Fruit fly (Drosophila melanogaster) whole organism, embryonic: ENCODE data around the gene CG1703.

Experiments used
- Antp ChIP-seq: fragments of 200-800 bp; sonication (Bioruptor generic); optimal IDR thresholded peaks from 3 replicates; lab custom pipeline; 2016; ENCODE audit warnings: missing biosample characterization, missing genetic modification characterization
- Asciz ChIP-seq: fragments of 200-800 bp; sonication (Bioruptor generic); optimal IDR thresholded peaks from 2 replicates; lab custom pipeline; 2017; ENCODE audit warnings: missing biosample characterization, mild to moderate bottlenecking, missing genetic modification characterization, missing genetic modification reagents
- Bgb ChIP-seq: fragments of 200-800 bp; sonication (Bioruptor generic); IDR thresholded peaks from 2 replicates; pipeline ENCODE4 v1.3.6; 2022; ENCODE audit warnings: missing biosample characterization, missing genetic modification characterization; ENCODE audit not compliant: partially characterized antibody
- CG10321 ChIP-seq: fragments of 200-800 bp; sonication (Bioruptor generic); IDR thresholded peaks from 2 replicates; pipeline ENCODE4 v1.3.6; 2022; ENCODE audit warnings: missing biosample characterization, missing genetic modification characterization
- CG10565 ChIP-seq: fragments of 200-800 bp; sonication (Bioruptor generic); optimal IDR thresholded peaks from 3 replicates; lab custom pipeline; 2016; ENCODE audit warnings: missing biosample characterization, mild to moderate bottlenecking, missing genetic modification characterization
- CG11560 ChIP-seq: fragments of 200-800 bp; sonication (Bioruptor generic); IDR thresholded peaks from 3 replicates; pipeline ENCODE4 v1.3.6; 2022; ENCODE audit warnings: missing biosample characterization, missing genetic modification characterization
- CG12391 ChIP-seq: fragments of 200-800 bp; sonication (Bioruptor generic); optimal IDR thresholded peaks from 3 replicates; lab custom pipeline; 2018; ENCODE audit warnings: missing biosample characterization, mild to moderate bottlenecking, missing genetic modification characterization, moderate library complexity
- CG13287 ChIP-seq: fragments of 200-800 bp; sonication (Bioruptor generic); IDR thresholded peaks from 2 replicates; pipeline ENCODE4 v1.3.6; 2022; ENCODE audit warnings: missing biosample characterization, missing genetic modification characterization; ENCODE audit not compliant: partially characterized antibody
- CG13624 ChIP-seq: fragments of 200-800 bp; sonication (Bioruptor generic); optimal IDR thresholded peaks from 2 replicates; lab custom pipeline; 2016; ENCODE audit warnings: missing biosample characterization, missing genetic modification characterization
- CG13894 ChIP-seq: fragments of 200-800 bp; sonication (Bioruptor generic); optimal IDR thresholded peaks from 3 replicates; lab custom pipeline; 2018; ENCODE audit warnings: missing biosample characterization, mild to moderate bottlenecking, missing genetic modification characterization, moderate library complexity
- CG15073 ChIP-seq: fragments of 200-800 bp; sonication (Bioruptor generic); optimal IDR thresholded peaks from 2 replicates; lab custom pipeline; 2016; ENCODE audit warnings: missing biosample characterization, missing genetic modification characterization
- CG18011 ChIP-seq: fragments of 200-800 bp; sonication (Bioruptor generic); optimal IDR thresholded peaks from 2 replicates; lab custom pipeline; 2017; ENCODE audit warnings: missing biosample characterization, missing genetic modification characterization, mild to moderate bottlenecking, moderate library complexity, missing genotype
- CG31441 ChIP-seq: fragments of 200-800 bp; sonication (Bioruptor generic); IDR thresholded peaks from 2 replicates; pipeline ENCODE4 v1.3.6; 2022; ENCODE audit warnings: missing biosample characterization, missing genetic modification characterization
- CG3281 ChIP-seq: fragments of 200-800 bp; sonication (Bioruptor generic); optimal IDR thresholded peaks from 3 replicates; lab custom pipeline; 2017; ENCODE audit warnings: missing biosample characterization, mild to moderate bottlenecking, missing genetic modification characterization
- CG4360 ChIP-seq: fragments of 200-800 bp; sonication (Bioruptor generic); IDR thresholded peaks from 2 replicates; pipeline ENCODE4 v1.3.6; 2022; ENCODE audit warnings: missing biosample characterization, missing genetic modification characterization
- CG5245 ChIP-seq: fragments of 200-800 bp; sonication (Bioruptor generic); optimal IDR thresholded peaks from 3 replicates; lab custom pipeline; 2016; ENCODE audit warnings: missing biosample characterization, missing genetic modification characterization
- CG6854 ChIP-seq: fragments of 200-800 bp; sonication (Bioruptor generic); optimal IDR thresholded peaks from 3 replicates; lab custom pipeline; 2017; ENCODE audit warnings: missing biosample characterization, mild to moderate bottlenecking, missing genetic modification characterization
- CG7357 ChIP-seq: fragments of 200-800 bp; sonication (Bioruptor generic); IDR thresholded peaks from 3 replicates; pipeline ENCODE4 v1.3.6; 2022; ENCODE audit warnings: missing biosample characterization, missing genetic modification characterization
- CG8359 ChIP-seq: fragments of 200-800 bp; sonication (Bioruptor generic); optimal IDR thresholded peaks from 2 replicates; lab custom pipeline; 2017; ENCODE audit warnings: missing biosample characterization, mild to moderate bottlenecking, missing genetic modification characterization, borderline replicate concordance
- CG8388 ChIP-seq: fragments of 200-800 bp; sonication (Bioruptor generic); optimal IDR thresholded peaks from 2 replicates; lab custom pipeline; 2019; ENCODE audit warnings: missing biosample characterization, mild to moderate bottlenecking, missing genetic modification characterization, moderate library complexity
- Dref ChIP-seq: fragments of 200-800 bp; sonication (Bioruptor generic); IDR thresholded peaks from 2 replicates; pipeline ENCODE4 v1.3.6; 2022; ENCODE audit warnings: missing biosample characterization, missing genetic modification characterization
- Eip74EF ChIP-seq, 2 experiments: fragments of 200-800 bp in 1 of 2; fragments of >200 bp in 1 of 2; sonication (Bioruptor generic) in 1 of 2; optimal IDR thresholded peaks; 2 replicates each; lab custom pipeline; 2017 to 2019; ENCODE audit warnings: missing biosample characterization in 2 of 2, missing genetic modification characterization in 2 of 2, mild to moderate bottlenecking in 1 of 2, moderate library complexity in 1 of 2
- Hand ChIP-seq: fragments of 200-800 bp; sonication (Bioruptor generic); optimal IDR thresholded peaks from 2 replicates; lab custom pipeline; 2017; ENCODE audit warnings: mild to moderate bottlenecking, missing biosample characterization, missing genetic modification reagents, missing genetic modification characterization
- Hmx ChIP-seq: fragments of 200-800 bp; sonication (Bioruptor generic); optimal IDR thresholded peaks from 2 replicates; lab custom pipeline; 2016; ENCODE audit warnings: missing biosample characterization, missing genetic modification characterization
- Hr3 ChIP-seq: fragments of 200-800 bp; sonication (Bioruptor generic); optimal IDR thresholded peaks from 3 replicates; lab custom pipeline; 2016; ENCODE audit warnings: missing biosample characterization, missing genetic modification characterization
- Nf-YB ChIP-seq: fragments of 200-800 bp; sonication (Bioruptor generic); optimal IDR thresholded peaks from 3 replicates; lab custom pipeline; 2019; ENCODE audit warnings: missing biosample characterization, mild to moderate bottlenecking, missing genetic modification characterization, moderate library complexity
- Nf-YC ChIP-seq: fragments of 200-800 bp; optimal IDR thresholded peaks from 3 replicates; lab custom pipeline; 2019; ENCODE audit warnings: missing biosample characterization, mild to moderate bottlenecking, missing genetic modification characterization, moderate library complexity
- Ptx1 ChIP-seq: fragments of 200-800 bp; sonication (Bioruptor generic); IDR thresholded peaks from 2 replicates; pipeline ENCODE4 v1.3.6; 2022; ENCODE audit warnings: missing biosample characterization, missing genetic modification characterization
- Stat92E ChIP-seq, 3 experiments: fragments of >200 bp in 2 of 3; fragments of 200-800 bp in 1 of 3; sonication (Bioruptor generic) in 1 of 3; optimal IDR thresholded peaks; 2 replicates each; lab custom pipeline; 2017 to 2019; ENCODE audit warnings: missing biosample characterization in 3 of 3, missing genetic modification characterization in 3 of 3, mild to moderate bottlenecking in 1 of 3, moderate library complexity in 1 of 3
- Xbp1 ChIP-seq: fragments of 200-800 bp; sonication (Bioruptor generic); optimal IDR thresholded peaks from 3 replicates; lab custom pipeline; 2016; ENCODE audit warnings: missing biosample characterization, mild to moderate bottlenecking, missing genetic modification characterization
- ab ChIP-seq: fragments of 200-800 bp; sonication (Bioruptor generic); optimal IDR thresholded peaks from 2 replicates; lab custom pipeline; 2016; ENCODE audit warnings: missing biosample characterization, missing genetic modification characterization
- ase ChIP-seq: fragments of 200-800 bp; sonication (Bioruptor generic); IDR thresholded peaks from 3 replicates; pipeline ENCODE4 v1.3.6; 2022; ENCODE audit warnings: missing biosample characterization, missing genetic modification characterization
- disco-r ChIP-seq: fragments of 200-800 bp; sonication (Bioruptor generic); optimal IDR thresholded peaks from 2 replicates; lab custom pipeline; 2016; ENCODE audit warnings: missing biosample characterization, missing genetic modification characterization
- dmrt99B ChIP-seq: fragments of 200-800 bp; sonication (Bioruptor generic); optimal IDR thresholded peaks from 2 replicates; lab custom pipeline; 2018; ENCODE audit warnings: missing biosample characterization, mild to moderate bottlenecking, missing genetic modification characterization, moderate library complexity
- gcm2 ChIP-seq: fragments of 200-800 bp; sonication (Bioruptor generic); optimal IDR thresholded peaks from 2 replicates; lab custom pipeline; 2016; ENCODE audit warnings: missing biosample characterization, missing genetic modification characterization
- grn ChIP-seq: fragments of 200-800 bp; sonication (Bioruptor generic); optimal IDR thresholded peaks from 3 replicates; lab custom pipeline; 2017; ENCODE audit warnings: missing biosample characterization, missing genetic modification characterization
- gsb ChIP-seq: fragments of 200-800 bp; sonication (Bioruptor generic); IDR thresholded peaks from 2 replicates; pipeline ENCODE4 v1.3.6; 2022; ENCODE audit warnings: missing biosample characterization, missing genetic modification characterization
- her ChIP-seq: fragments of 200-800 bp; sonication (Bioruptor generic); optimal IDR thresholded peaks from 2 replicates; lab custom pipeline; 2016; ENCODE audit warnings: missing biosample characterization, missing genetic modification characterization
- hth ChIP-seq: fragments of >200 bp; optimal IDR thresholded peaks from 2 replicates; lab custom pipeline; 2017; ENCODE audit warnings: inconsistent platforms
- nau ChIP-seq: fragments of 200-800 bp; sonication (Bioruptor generic); optimal IDR thresholded peaks from 3 replicates; lab custom pipeline; 2017; ENCODE audit warnings: missing biosample characterization, mild to moderate bottlenecking, missing genetic modification characterization, missing genetic modification reagents
- pan ChIP-seq, 4 experiments: fragments of >200 bp in 3 of 4; fragments of 200-800 bp in 1 of 4; sonication (Bioruptor generic) in 1 of 4; optimal IDR thresholded peaks in 3 of 4; IDR thresholded peaks in 1 of 4; 2 replicates each; pipeline versions ENCODE4 v1.3.6 to Lab custom; 2017 to 2022; ENCODE audit warnings: missing biosample characterization in 2 of 4, missing genetic modification characterization in 2 of 4, mixed read lengths in 1 of 4
- run ChIP-seq: fragments of 200-800 bp; sonication (Bioruptor generic); optimal IDR thresholded peaks from 3 replicates; lab custom pipeline; 2018; ENCODE audit warnings: missing biosample characterization, mild to moderate bottlenecking, missing genetic modification characterization
- sd ChIP-seq: fragments of 200-800 bp; sonication (Bioruptor generic); optimal IDR thresholded peaks from 3 replicates; lab custom pipeline; 2018; ENCODE audit warnings: missing biosample characterization, mild to moderate bottlenecking, missing genetic modification characterization, moderate library complexity
- sens ChIP-seq: fragments of 200-800 bp; sonication (Bioruptor generic); peaks from one replicate; lab custom pipeline; 2016; ENCODE audit warnings: missing biosample characterization, missing genetic modification characterization
- slbo ChIP-seq: fragments of 200-800 bp; sonication (Bioruptor generic); IDR thresholded peaks from 2 replicates; pipeline ENCODE4 v1.3.6; 2022; ENCODE audit warnings: missing biosample characterization, missing genetic modification characterization
- ssp ChIP-seq: fragments of 200-800 bp; sonication (Bioruptor generic); IDR thresholded peaks from 2 replicates; pipeline ENCODE4 v1.3.6; 2022; ENCODE audit warnings: missing biosample characterization, missing genetic modification characterization
- tap ChIP-seq: fragments of 200-800 bp; optimal IDR thresholded peaks from 3 replicates; lab custom pipeline; 2019; ENCODE audit warnings: missing biosample characterization, mild to moderate bottlenecking, missing genetic modification characterization, moderate library complexity
- tio ChIP-seq: fragments of 200-800 bp; sonication (Bioruptor generic); optimal IDR thresholded peaks from 2 replicates; lab custom pipeline; 2017; ENCODE audit warnings: missing biosample characterization, missing genetic modification characterization, inconsistent platforms

The CG1703 gene

DNA sequence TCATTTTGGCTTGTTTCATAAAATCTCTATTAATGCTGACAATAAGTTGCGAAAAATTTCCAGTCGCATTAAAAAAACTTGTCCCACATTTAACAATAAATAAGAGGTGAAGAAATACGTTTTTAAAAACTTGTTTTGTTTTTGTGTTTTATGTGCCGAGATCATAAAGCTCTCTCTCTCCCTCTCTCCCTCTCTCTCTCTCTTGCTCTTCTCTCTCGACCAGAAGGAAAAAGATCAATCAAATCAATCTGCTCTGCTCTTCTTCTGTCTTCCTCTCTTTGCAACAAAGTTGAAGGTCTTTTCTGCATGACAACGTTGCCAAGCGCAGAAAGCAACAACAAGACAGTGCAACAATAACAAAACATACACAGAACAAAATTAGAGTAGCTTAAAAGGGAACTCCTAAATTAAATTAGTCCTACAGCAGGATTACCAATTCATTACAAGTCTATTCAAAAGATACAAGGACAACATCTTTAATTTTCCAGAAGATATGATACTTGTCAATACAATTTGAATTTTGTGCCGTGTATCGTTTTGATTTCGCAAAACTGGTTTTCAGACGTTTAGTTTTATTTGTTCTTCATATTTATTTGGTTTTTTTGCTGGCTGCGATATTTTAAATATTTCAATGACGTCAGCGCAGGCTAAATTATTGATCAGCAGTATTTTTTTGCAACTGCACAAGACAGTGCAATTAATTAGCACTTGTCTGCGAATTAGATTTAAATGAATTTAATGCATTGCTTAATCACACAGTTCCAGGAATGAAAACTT, 11.1 kb downstream of the CG1703 start (continued):
- TF ChIP-seq CG7357 (GFP tag; lab: Robert Waterston, UW) (0 out of 3 replicates have a peak, but pooled peaks have one; percentile 28), CG3281 (GFP tag; lab: Kevin White, UChicago) (peak; percentile 70), sens (peak; percentile 71), ab (peak; percentile 53), CG15073 (GFP tag; lab: Kevin White, UChicago) (no peak), CG11560 (tag; lab: Robert Waterston, UW) (no peak), CG8388 (GFP tag; lab: Kevin White, UChicago) (peak; percentile 35), dmrt99B (tag; lab: Kevin White, UChicago) (peak; percentile 81), CG4360 (GFP tag; lab: Robert Waterston, UW) (0 out of 2 replicates have a peak, but pooled peaks have one; percentile 13), Xbp1 (GFP tag; lab: Kevin White, UChicago) (peak; percentile 81), Hmx (GFP tag; lab: Kevin White, UChicago) (no peak), Nf-YB (GFP tag; lab: Kevin White, UChicago) (peak; percentile 40), gsb (GFP tag; lab: Robert Waterston, UW) (peak; percentile 68), CG13624 (peak; percentile 79), grn (no peak), Eip74EF (GFP tag; optimal IDR thresholded peaks at IDR 0.05; lab: Kevin White, UChicago) (peak in 1 of 2 experiments; percentile 57), Hr3 (peak; percentile 53), ssp (GFP tag; lab: Robert Waterston, UW) (peak; percentile 44), Dref (GFP tag; lab: Robert Waterston, UW) (no peak), tap (tag; lab: Kevin White, UChicago) (peak; percentile 74), CG18011 (no peak), disco-r (peak; percentile 19), Antp (GFP tag; lab: Kevin White, UChicago) (no peak), sd (peak; percentile 8), ase (GFP tag; lab: Robert Waterston, UW) (peak; percentile 70; the same call in 2 of the 3 replicates), nau (peak; percentile 9), Stat92E (GFP tag; optimal IDR thresholded peaks at IDR 0.05; lab: Kevin White, UChicago) (no peak), CG8359 (GFP tag; lab: Kevin White, UChicago) (peak; percentile 7), CG5245 (peak; percentile 23), Asciz (GFP tag; lab: Kevin White, UChicago) (peak; percentile 44), CG13287 (GFP tag; lab: Robert Waterston, UW) (no peak), CG13894 (tag; lab: Kevin White, UChicago) (peak; percentile 18), slbo (peak; percentile 90), CG6854 (GFP tag; lab: Kevin White, UChicago) (peak; percentile 2), pan (optimal IDR thresholded peaks at IDR 0.05; lab: Kevin White, UChicago) (no peak), pan (GFP tag; optimal IDR thresholded peaks at IDR 0.05 in 1 of 2, IDR thresholded peaks at IDR 0.05 in 1 of 2) (peak in 1 of 2 experiments; percentile 91), Nf-YC (peak; percentile 58), Ptx1 (peak; percentile 83), tio (GFP tag; lab: Kevin White, UChicago) (no peak), run (tag; lab: Kevin White, UChicago) (peak; percentile 24), her (GFP tag; lab: Kevin White, UChicago) (peak; percentile 81), hth (lab: Kevin White, UChicago) (no peak), CG31441 (peak; percentile 73), gcm2 (GFP tag; lab: Kevin White, UChicago) (peak; percentile 43), CG10565 (GFP tag; lab: Kevin White, UChicago) (no peak), Bgb (GFP tag; lab: Robert Waterston, UW) (no peak), Hand (GFP tag; lab: Kevin White, UChicago) (peak; percentile 22), CG10321 (GFP tag; lab: Robert Waterston, UW) (peak; percentile 55), CG12391 (peak; percentile 76)
